Fruit fly (Drosophila melanogaster) whole organism, adult: Measurements from ENCODE around the gene CG6443.

ENCODE experiments used
- CG11617 ChIP-seq: fragments of 200-800 bp; sonication (Bioruptor generic); optimal IDR thresholded peaks from 2 replicates; lab custom pipeline; 2017; ENCODE audit warnings: mild to moderate bottlenecking, missing biosample characterization, missing genetic modification reagents, missing genetic modification characterization
- CG12768 ChIP-seq: fragments of 200-800 bp; sonication (Bioruptor generic); optimal IDR thresholded peaks from 2 replicates; lab custom pipeline; 2017; ENCODE audit warnings: missing biosample characterization, missing genetic modification characterization, mild to moderate bottlenecking, moderate library complexity, missing genetic modification reagents
- CG14711 ChIP-seq: fragments of 200-800 bp; sonication (Bioruptor generic); optimal IDR thresholded peaks from 2 replicates; lab custom pipeline; 2018; ENCODE audit warnings: missing biosample characterization, mild to moderate bottlenecking, missing genetic modification characterization, moderate library complexity
- CG1620 ChIP-seq: fragments of 200-800 bp; sonication (Bioruptor generic); optimal IDR thresholded peaks from 2 replicates; lab custom pipeline; 2016; ENCODE audit warnings: missing biosample characterization, missing genetic modification characterization
- CG33017 ChIP-seq: fragments of 200-800 bp; sonication (Bioruptor generic); optimal IDR thresholded peaks from 2 replicates; lab custom pipeline; 2018; ENCODE audit warnings: missing biosample characterization, mild to moderate bottlenecking, missing genetic modification characterization, moderate library complexity
- CG5204 ChIP-seq: fragments of 200-800 bp; sonication (Bioruptor generic); optimal IDR thresholded peaks from 2 replicates; lab custom pipeline; 2016; ENCODE audit warnings: missing biosample characterization, missing genetic modification characterization
- CG7045 ChIP-seq: fragments of 200-800 bp; sonication (Bioruptor generic); optimal IDR thresholded peaks from 2 replicates; lab custom pipeline; 2017; ENCODE audit warnings: missing biosample characterization, mild to moderate bottlenecking, missing genetic modification characterization
- CG7101 ChIP-seq: fragments of 200-800 bp; sonication (Bioruptor generic); optimal IDR thresholded peaks from 2 replicates; lab custom pipeline; 2018; ENCODE audit warnings: missing biosample characterization, mild to moderate bottlenecking, missing genetic modification characterization, moderate library complexity
- Clk ChIP-seq: fragments of 200-800 bp; sonication (Bioruptor generic); optimal IDR thresholded peaks from 2 replicates; lab custom pipeline; 2017; ENCODE audit warnings: missing biosample characterization, missing genetic modification characterization
- Crg-1 ChIP-seq: fragments of 200-800 bp; sonication (Bioruptor generic); optimal IDR thresholded peaks from 2 replicates; lab custom pipeline; 2016; ENCODE audit warnings: missing biosample characterization, missing genetic modification characterization
- Hr96 ChIP-seq: fragments of 200-800 bp; sonication (Bioruptor generic); optimal IDR thresholded peaks from 2 replicates; lab custom pipeline; 2016; ENCODE audit warnings: missing biosample characterization, missing genetic modification characterization
- Mnt ChIP-seq: fragments of 200-800 bp; sonication (Bioruptor generic); optimal IDR thresholded peaks from 2 replicates; lab custom pipeline; 2016; ENCODE audit warnings: missing biosample characterization, mild to moderate bottlenecking, missing genetic modification characterization
- bab1 ChIP-seq: fragments of 200-800 bp; sonication (Bioruptor generic); optimal IDR thresholded peaks from 3 replicates; lab custom pipeline; 2019; ENCODE audit warnings: missing biosample characterization, mild to moderate bottlenecking, missing genetic modification characterization, moderate library complexity
- cic ChIP-seq: fragments of 200-800 bp; sonication (Bioruptor generic); optimal IDR thresholded peaks from 2 replicates; lab custom pipeline; 2017; ENCODE audit warnings: missing biosample characterization, mild to moderate bottlenecking, missing genetic modification characterization, moderate library complexity
- cnc ChIP-seq, 2 experiments: fragments of >200 bp; optimal IDR thresholded peaks; 2 replicates each; lab custom pipeline; 2017
- kay ChIP-seq: fragments of 200-800 bp; sonication (Bioruptor generic); peaks from one replicate; lab custom pipeline; 2016; ENCODE audit warnings: missing biosample characterization, missing genetic modification characterization, borderline replicate concordance
- ovo ChIP-seq: fragments of 200-800 bp; sonication (Bioruptor generic); optimal IDR thresholded peaks from 2 replicates; lab custom pipeline; 2016; ENCODE audit warnings: missing biosample characterization, missing genetic modification characterization
- pad ChIP-seq: fragments of 200-800 bp; sonication (Bioruptor generic); optimal IDR thresholded peaks from 3 replicates; lab custom pipeline; 2017; ENCODE audit warnings: missing biosample characterization, missing genetic modification characterization, mild to moderate bottlenecking, moderate library complexity, missing genetic modification reagents
- tj ChIP-seq: fragments of 200-800 bp; sonication (Bioruptor generic); optimal IDR thresholded peaks from 3 replicates; lab custom pipeline; 2017; ENCODE audit warnings: missing biosample characterization, mild to moderate bottlenecking, missing genetic modification characterization, moderate library complexity
- toe ChIP-seq: fragments of 200-800 bp; sonication (Bioruptor generic); optimal IDR thresholded peaks from 2 replicates; lab custom pipeline; 2016; ENCODE audit warnings: missing biosample characterization, missing genetic modification characterization

The CG6443 gene

DNA sequence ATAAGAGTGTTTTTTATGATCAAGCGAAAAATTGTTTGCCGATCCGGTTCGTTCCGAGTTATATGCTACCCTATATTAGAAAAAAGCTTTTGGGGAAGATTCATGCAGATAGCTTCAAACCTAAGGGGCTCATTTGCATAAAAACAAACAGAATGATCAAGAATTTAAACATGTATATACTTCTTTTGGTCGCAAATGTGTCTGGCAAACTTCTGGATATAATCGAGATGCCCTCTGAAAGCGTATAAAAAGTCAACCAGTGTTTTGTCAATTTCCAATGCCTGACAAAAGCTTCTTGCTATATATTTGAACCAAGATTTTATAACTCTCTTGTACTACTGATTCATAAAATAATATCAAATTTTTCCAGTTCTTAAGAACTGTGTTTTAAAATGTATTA is 43.1 kb upstream of the CG6443 start:
- no peak for TF ChIP-seq pad (GFP tag; lab: Kevin White, UChicago)
- TF ChIP-seq CG7101 (tag; lab: Kevin White, UChicago): no peak
- TF ChIP-seq CG5204 (GFP tag; lab: Kevin White, UChicago): no peak
- TF ChIP-seq cnc (optimal IDR thresholded peaks at IDR 0.05; lab: Kevin White, UChicago): no peak
- no peak for TF ChIP-seq CG12768 (GFP tag; lab: Kevin White, UChicago)

dm6 chr2L:10687009-10687793 is 41.6 kb upstream of the CG6443 start, which contains the start of gene CG7296:
TSS of gene CG7296 (minus strand) at chr2L:10687066.
- TF ChIP-seq CG12768 (GFP tag; lab: Kevin White, UChicago) (no peak), Mnt (GFP tag; lab: Kevin White, UChicago) (no peak), Crg-1 (GFP tag; lab: Kevin White, UChicago) (no peak), cic (GFP tag; lab: Kevin White, UChicago) (no peak), kay (GFP tag; lab: Kevin White, UChicago) (no peak), bab1 (GFP tag; lab: Kevin White, UChicago) (no peak), CG14711 (tag; lab: Kevin White, UChicago) (no peak), Clk (GFP tag; lab: Kevin White, UChicago) (no peak), CG5204 (GFP tag; lab: Kevin White, UChicago) (no peak), CG11617 (GFP tag; lab: Kevin White, UChicago) (no peak), CG7045 (GFP tag; lab: Kevin White, UChicago) (no peak), tj (no peak), toe (GFP tag; lab: Kevin White, UChicago) (no peak), pad (GFP tag; lab: Kevin White, UChicago) (no peak), CG33017 (no peak), CG7101 (tag; lab: Kevin White, UChicago) (no peak), CG1620 (GFP tag; lab: Kevin White, UChicago) (no peak)

DNA sequence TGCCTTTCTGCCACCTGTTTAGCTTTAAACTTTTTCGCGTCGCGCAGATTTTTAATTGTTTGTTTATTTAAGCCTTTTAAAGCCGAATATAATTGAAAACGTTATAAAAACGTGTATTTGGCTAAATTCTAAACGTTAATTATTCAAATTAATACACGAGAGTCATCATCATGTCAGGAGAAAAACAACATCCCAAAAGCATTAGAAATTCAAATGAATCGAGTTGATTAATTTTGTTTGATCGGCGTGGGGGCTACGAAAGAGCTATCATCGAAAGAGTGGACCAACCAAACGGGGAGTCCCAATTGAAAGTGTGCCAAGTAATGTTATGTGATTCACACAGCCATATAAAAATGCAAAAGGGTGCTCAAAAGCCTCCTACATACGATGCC is 41.0 kb upstream of the CG6443 start:
- no peak for TF ChIP-seq pad (GFP tag; lab: Kevin White, UChicago)
- no peak for TF ChIP-seq kay (GFP tag; lab: Kevin White, UChicago)
- no peak for TF ChIP-seq Hr96 (GFP tag; lab: Kevin White, UChicago)
- TF ChIP-seq Crg-1 (GFP tag; lab: Kevin White, UChicago): no peak
- TF ChIP-seq CG33017: no peak
- TF ChIP-seq ovo (GFP tag; lab: Kevin White, UChicago): no peak
- no peak for TF ChIP-seq bab1 (GFP tag; lab: Kevin White, UChicago)
- no peak for TF ChIP-seq CG7101 (tag; lab: Kevin White, UChicago)
- TF ChIP-seq toe (GFP tag; lab: Kevin White, UChicago): no peak
- no peak for TF ChIP-seq Mnt (GFP tag; lab: Kevin White, UChicago)
- TF ChIP-seq CG12768 (GFP tag; lab: Kevin White, UChicago): no peak
- no peak for TF ChIP-seq CG5204 (GFP tag; lab: Kevin White, UChicago)

DNA sequence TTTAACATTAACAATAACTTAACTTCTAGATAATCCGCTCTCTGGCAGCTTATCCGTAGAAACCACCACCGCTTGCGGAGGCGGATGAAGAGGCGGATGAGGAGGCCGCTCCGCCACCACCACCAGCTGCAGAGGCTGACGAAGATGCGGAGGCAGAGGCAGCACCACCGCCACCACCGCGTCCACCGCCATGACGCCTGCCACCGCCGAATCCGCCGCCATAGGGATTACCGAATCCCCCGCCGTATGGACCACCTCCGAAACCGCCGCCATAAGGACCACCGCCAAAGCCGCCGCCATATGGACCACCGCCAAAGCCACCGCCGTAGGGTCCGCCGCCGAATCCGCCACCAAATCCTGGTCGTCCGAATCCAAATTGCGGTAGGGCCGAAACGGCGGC is 40.0 kb upstream of the CG6443 start:
- no peak for TF ChIP-seq Mnt (GFP tag; lab: Kevin White, UChicago)
- TF ChIP-seq tj: no peak
- TF ChIP-seq CG12768 (GFP tag; lab: Kevin White, UChicago): no peak
- TF ChIP-seq CG5204 (GFP tag; lab: Kevin White, UChicago): no peak
- TF ChIP-seq ovo (GFP tag; lab: Kevin White, UChicago): no peak
- no peak for TF ChIP-seq CG11617 (GFP tag; lab: Kevin White, UChicago)
- TF ChIP-seq CG33017: no peak
- no peak for TF ChIP-seq cnc (optimal IDR thresholded peaks at IDR 0.05; lab: Kevin White, UChicago)
- TF ChIP-seq CG1620 (GFP tag; lab: Kevin White, UChicago): no peak
- no peak for TF ChIP-seq Crg-1 (GFP tag; lab: Kevin White, UChicago)
- no peak for TF ChIP-seq Hr96 (GFP tag; lab: Kevin White, UChicago)
- no peak for TF ChIP-seq CG7101 (tag; lab: Kevin White, UChicago)
- no peak for TF ChIP-seq toe (GFP tag; lab: Kevin White, UChicago)
- TF ChIP-seq CG14711 (tag; lab: Kevin White, UChicago): no peak
- no peak for TF ChIP-seq bab1 (GFP tag; lab: Kevin White, UChicago)

- no peak for TF ChIP-seq CG33017
- no peak for TF ChIP-seq Mnt (GFP tag; lab: Kevin White, UChicago)
- no peak for TF ChIP-seq cic (GFP tag; lab: Kevin White, UChicago)
- TF ChIP-seq CG12768 (GFP tag; lab: Kevin White, UChicago): no peak
- TF ChIP-seq CG11617 (GFP tag; lab: Kevin White, UChicago): no peak
- TF ChIP-seq Hr96 (GFP tag; lab: Kevin White, UChicago): no peak
- no peak for TF ChIP-seq Crg-1 (GFP tag; lab: Kevin White, UChicago)
- TF ChIP-seq Clk (GFP tag; lab: Kevin White, UChicago): no peak
- no peak for TF ChIP-seq cnc (optimal IDR thresholded peaks at IDR 0.05; lab: Kevin White, UChicago)
- TF ChIP-seq CG5204 (GFP tag; lab: Kevin White, UChicago): no peak
- no peak for TF ChIP-seq CG7101 (tag; lab: Kevin White, UChicago)
- TF ChIP-seq toe (GFP tag; lab: Kevin White, UChicago): no peak
- TF ChIP-seq tj: no peak
- no peak for TF ChIP-seq CG1620 (GFP tag; lab: Kevin White, UChicago)
Measured at dm6 chr2L:10689221-10690034, 39.4 kb upstream of the CG6443 start, which contains the start of gene CG7294. TSS of gene CG7294 (minus strand) at chr2L:10689271.
